Fruit fly (Drosophila melanogaster) whole organism, embryonic: Measurements from ENCODE around the gene CG6962.

Experiments
- Abd-B ChIP-seq: fragments of 200-800 bp; sonication (Bioruptor generic); optimal IDR thresholded peaks from 2 replicates; lab custom pipeline; 2018; ENCODE audit warnings: missing biosample characterization, mild to moderate bottlenecking, missing genetic modification characterization, moderate library complexity
- Adf1 ChIP-seq: fragments of 200-800 bp; sonication (Bioruptor generic); IDR thresholded peaks from 2 replicates; pipeline ENCODE4 v1.3.6; 2022; ENCODE audit warnings: missing biosample characterization, missing genetic modification characterization
- Atf6 ChIP-seq: fragments of 200-800 bp; sonication (Bioruptor generic); IDR thresholded peaks from 2 replicates; pipeline ENCODE4 v1.3.6; 2022; ENCODE audit warnings: missing biosample characterization, missing genetic modification characterization
- Bgb ChIP-seq: fragments of 200-800 bp; sonication (Bioruptor generic); IDR thresholded peaks from 2 replicates; pipeline ENCODE4 v1.3.6; 2022; ENCODE audit warnings: missing biosample characterization, missing genetic modification characterization; ENCODE audit not compliant: partially characterized antibody
- CG10147 ChIP-seq: fragments of 200-800 bp; sonication (Bioruptor generic); optimal IDR thresholded peaks from 2 replicates; lab custom pipeline; 2019; ENCODE audit warnings: missing biosample characterization, mild to moderate bottlenecking, missing genetic modification characterization, moderate library complexity
- CG11247 ChIP-seq: fragments of 200-800 bp; sonication (Bioruptor generic); IDR thresholded peaks from 2 replicates; pipeline ENCODE4 v1.3.6; 2022; ENCODE audit warnings: missing biosample characterization, missing genetic modification characterization
- CG11504 ChIP-seq: fragments of 200-800 bp; sonication (Bioruptor generic); optimal IDR thresholded peaks from 3 replicates; lab custom pipeline; 2019; ENCODE audit warnings: missing biosample characterization, mild to moderate bottlenecking, missing genetic modification characterization, moderate library complexity
- CG16813 ChIP-seq: fragments of 200-800 bp; sonication (Bioruptor generic); IDR thresholded peaks from 3 replicates; pipeline ENCODE4 v1.3.6; 2022; ENCODE audit warnings: missing biosample characterization, missing genetic modification characterization; ENCODE audit not compliant: partially characterized antibody
- CG17385 ChIP-seq: fragments of 200-800 bp; sonication (Bioruptor generic); optimal IDR thresholded peaks from 3 replicates; lab custom pipeline; 2018; ENCODE audit warnings: missing biosample characterization, mild to moderate bottlenecking, missing genetic modification characterization
- CG17568 ChIP-seq: fragments of 200-800 bp; sonication (Bioruptor generic); optimal IDR thresholded peaks from 2 replicates; lab custom pipeline; 2018; ENCODE audit warnings: missing biosample characterization, mild to moderate bottlenecking, missing genetic modification characterization, moderate library complexity
- CG18011 ChIP-seq: fragments of 200-800 bp; sonication (Bioruptor generic); optimal IDR thresholded peaks from 2 replicates; lab custom pipeline; 2017; ENCODE audit warnings: missing biosample characterization, missing genetic modification characterization, mild to moderate bottlenecking, moderate library complexity, missing genotype
- CG2202 ChIP-seq: fragments of 200-800 bp; sonication (Bioruptor generic); optimal IDR thresholded peaks from 2 replicates; lab custom pipeline; 2018; ENCODE audit warnings: missing biosample characterization, mild to moderate bottlenecking, missing genetic modification characterization
- CG31441 ChIP-seq: fragments of 200-800 bp; sonication (Bioruptor generic); IDR thresholded peaks from 2 replicates; pipeline ENCODE4 v1.3.6; 2022; ENCODE audit warnings: missing biosample characterization, missing genetic modification characterization
- CG34376 ChIP-seq: fragments of 200-800 bp; sonication (Bioruptor generic); optimal IDR thresholded peaks from 2 replicates; lab custom pipeline; 2018; ENCODE audit warnings: missing biosample characterization, mild to moderate bottlenecking, missing genetic modification characterization
- CG34422 ChIP-seq: fragments of 200-800 bp; sonication (Bioruptor generic); IDR thresholded peaks from 3 replicates; pipeline ENCODE4 v1.3.6; 2022; ENCODE audit warnings: missing biosample characterization, missing genetic modification characterization
- CG3847 ChIP-seq: fragments of 200-800 bp; sonication (Bioruptor generic); IDR thresholded peaks from 2 replicates; pipeline ENCODE4 v1.3.6; 2022; ENCODE audit warnings: missing biosample characterization, missing genetic modification characterization
- CG4360 ChIP-seq: fragments of 200-800 bp; sonication (Bioruptor generic); IDR thresholded peaks from 2 replicates; pipeline ENCODE4 v1.3.6; 2022; ENCODE audit warnings: missing biosample characterization, missing genetic modification characterization
- CG4820 ChIP-seq: fragments of 200-800 bp; sonication (Bioruptor generic); optimal IDR thresholded peaks from 3 replicates; lab custom pipeline; 2016; ENCODE audit warnings: missing biosample characterization, missing genetic modification characterization
- CG5245 ChIP-seq: fragments of 200-800 bp; sonication (Bioruptor generic); optimal IDR thresholded peaks from 3 replicates; lab custom pipeline; 2016; ENCODE audit warnings: missing biosample characterization, missing genetic modification characterization
- CG5953 ChIP-seq: fragments of 200-800 bp; sonication (Bioruptor generic); IDR thresholded peaks from 2 replicates; pipeline ENCODE4 v1.3.6; 2022; ENCODE audit warnings: missing biosample characterization, missing genetic modification characterization
- CG7556 ChIP-seq: fragments of 200-800 bp; sonication (Bioruptor generic); optimal IDR thresholded peaks from 2 replicates; lab custom pipeline; 2017; ENCODE audit warnings: missing biosample characterization, mild to moderate bottlenecking, missing genetic modification characterization
- CG9609 ChIP-seq: fragments of 200-800 bp; sonication (Bioruptor generic); optimal IDR thresholded peaks from 3 replicates; lab custom pipeline; 2016; ENCODE audit warnings: missing biosample characterization, missing genetic modification characterization
- Camta ChIP-seq: fragments of 200-800 bp; sonication (Bioruptor generic); optimal IDR thresholded peaks from 2 replicates; lab custom pipeline; 2016; ENCODE audit warnings: missing biosample characterization, missing genetic modification characterization
- Dek ChIP-seq: fragments of 200-800 bp; sonication (Bioruptor generic); optimal IDR thresholded peaks from 3 replicates; lab custom pipeline; 2019; ENCODE audit warnings: missing biosample characterization, mild to moderate bottlenecking, missing genetic modification characterization, moderate library complexity
- Dfd ChIP-seq, 2 experiments: fragments of >200 bp; optimal IDR thresholded peaks; 2 replicates each; lab custom pipeline; 2017; ENCODE audit warnings: missing biosample characterization in 2 of 2, missing genetic modification characterization in 2 of 2
- H2.0 ChIP-seq: fragments of 200-800 bp; sonication (Bioruptor generic); IDR thresholded peaks from 2 replicates; pipeline ENCODE4 v1.3.6; 2022; ENCODE audit warnings: missing biosample characterization, missing genetic modification characterization
- Hmr ChIP-seq: fragments of 200-800 bp; sonication (Bioruptor generic); optimal IDR thresholded peaks from 3 replicates; lab custom pipeline; 2017; ENCODE audit warnings: mild to moderate bottlenecking, missing biosample characterization, missing genetic modification reagents, missing genetic modification characterization
- Hsf ChIP-seq: fragments of 200-800 bp; sonication (Bioruptor generic); optimal IDR thresholded peaks from 3 replicates; lab custom pipeline; 2016; ENCODE audit warnings: missing biosample characterization, missing genetic modification characterization
- Nf-YB ChIP-seq: fragments of 200-800 bp; sonication (Bioruptor generic); optimal IDR thresholded peaks from 3 replicates; lab custom pipeline; 2019; ENCODE audit warnings: missing biosample characterization, mild to moderate bottlenecking, missing genetic modification characterization, moderate library complexity
- NfI ChIP-seq: fragments of 200-800 bp; sonication (Bioruptor generic); optimal IDR thresholded peaks from 3 replicates; lab custom pipeline; 2018; ENCODE audit warnings: missing biosample characterization, mild to moderate bottlenecking, missing genetic modification characterization, moderate library complexity
- PHDP ChIP-seq: fragments of 200-800 bp; sonication (Bioruptor generic); optimal IDR thresholded peaks from 3 replicates; lab custom pipeline; 2018; ENCODE audit warnings: missing biosample characterization, mild to moderate bottlenecking, missing genetic modification characterization, moderate library complexity
- Ptx1 ChIP-seq: fragments of 200-800 bp; sonication (Bioruptor generic); IDR thresholded peaks from 2 replicates; pipeline ENCODE4 v1.3.6; 2022; ENCODE audit warnings: missing biosample characterization, missing genetic modification characterization
- Trl ChIP-seq, 3 experiments: fragments of >200 bp in 2 of 3; fragments of 200-800 bp in 1 of 3; sonication (Bioruptor generic) in 1 of 3; optimal IDR thresholded peaks; 2 replicates in 1 of 3; 3 replicates in 2 of 3; lab custom pipeline; 2016 to 2017; ENCODE audit warnings: missing biosample characterization in 1 of 3, missing genetic modification characterization in 1 of 3
- ara ChIP-seq: fragments of 200-800 bp; sonication (Bioruptor generic); IDR thresholded peaks from 2 replicates; pipeline ENCODE4 v1.3.6; 2022; ENCODE audit warnings: missing biosample characterization, missing genetic modification characterization
- ase ChIP-seq: fragments of 200-800 bp; sonication (Bioruptor generic); IDR thresholded peaks from 3 replicates; pipeline ENCODE4 v1.3.6; 2022; ENCODE audit warnings: missing biosample characterization, missing genetic modification characterization
- bab2 ChIP-seq: fragments of 200-800 bp; sonication (Bioruptor generic); optimal IDR thresholded peaks from 2 replicates; lab custom pipeline; 2016; ENCODE audit warnings: missing biosample characterization, missing genetic modification characterization
- btn ChIP-seq: fragments of 200-800 bp; sonication (Bioruptor generic); optimal IDR thresholded peaks from 2 replicates; lab custom pipeline; 2016; ENCODE audit warnings: missing biosample characterization, missing genetic modification characterization
- cato ChIP-seq: fragments of 200-800 bp; sonication (Bioruptor generic); optimal IDR thresholded peaks from 2 replicates; lab custom pipeline; 2016; ENCODE audit warnings: missing biosample characterization, missing genetic modification characterization, borderline replicate concordance
- dmrt99B ChIP-seq: fragments of 200-800 bp; sonication (Bioruptor generic); optimal IDR thresholded peaks from 2 replicates; lab custom pipeline; 2018; ENCODE audit warnings: missing biosample characterization, mild to moderate bottlenecking, missing genetic modification characterization, moderate library complexity
- en ChIP-seq: fragments of 200-800 bp; sonication (Bioruptor generic); optimal IDR thresholded peaks from 2 replicates; lab custom pipeline; 2016; ENCODE audit warnings: missing biosample characterization, missing genetic modification characterization
- fru ChIP-seq: fragments of >200 bp; optimal IDR thresholded peaks from 2 replicates; lab custom pipeline; 2017
- gcm ChIP-seq: fragments of 200-800 bp; sonication (Bioruptor generic); optimal IDR thresholded peaks from 2 replicates; lab custom pipeline; 2019; ENCODE audit warnings: missing biosample characterization, mild to moderate bottlenecking, missing genetic modification characterization, moderate library complexity
- lilli ChIP-seq: fragments of 200-800 bp; sonication (Bioruptor generic); optimal IDR thresholded peaks from 3 replicates; lab custom pipeline; 2016; ENCODE audit warnings: missing biosample characterization, missing genetic modification characterization
- nau ChIP-seq: fragments of 200-800 bp; sonication (Bioruptor generic); optimal IDR thresholded peaks from 3 replicates; lab custom pipeline; 2017; ENCODE audit warnings: missing biosample characterization, mild to moderate bottlenecking, missing genetic modification characterization, missing genetic modification reagents
- nmo ChIP-seq: fragments of 200-800 bp; sonication (Bioruptor generic); optimal IDR thresholded peaks from 2 replicates; lab custom pipeline; 2018; ENCODE audit warnings: missing biosample characterization, mild to moderate bottlenecking, missing genetic modification characterization, moderate library complexity
- ro ChIP-seq: fragments of 200-800 bp; sonication (Bioruptor generic); IDR thresholded peaks from 2 replicates; pipeline ENCODE4 v1.3.6; 2022; ENCODE audit warnings: missing biosample characterization, missing genetic modification characterization
- schlank ChIP-seq: fragments of 200-800 bp; sonication (Bioruptor generic); optimal IDR thresholded peaks from 2 replicates; lab custom pipeline; 2018; ENCODE audit warnings: missing biosample characterization, mild to moderate bottlenecking, missing genetic modification characterization
- slbo ChIP-seq: fragments of 200-800 bp; sonication (Bioruptor generic); IDR thresholded peaks from 2 replicates; pipeline ENCODE4 v1.3.6; 2022; ENCODE audit warnings: missing biosample characterization, missing genetic modification characterization
- sob ChIP-seq: fragments of 200-800 bp; sonication (Bioruptor generic); IDR thresholded peaks from 2 replicates; pipeline ENCODE4 v1.3.6; 2022; ENCODE audit warnings: missing biosample characterization, missing genetic modification characterization
- tap ChIP-seq: fragments of 200-800 bp; optimal IDR thresholded peaks from 3 replicates; lab custom pipeline; 2019; ENCODE audit warnings: missing biosample characterization, mild to moderate bottlenecking, missing genetic modification characterization, moderate library complexity
- zen2 ChIP-seq: fragments of 200-800 bp; sonication (Bioruptor generic); IDR thresholded peaks from 3 replicates; pipeline ENCODE4 v1.3.6; 2022; ENCODE audit warnings: missing biosample characterization, missing genetic modification characterization; ENCODE audit not compliant: partially characterized antibody

Gene CG6962

DNA sequence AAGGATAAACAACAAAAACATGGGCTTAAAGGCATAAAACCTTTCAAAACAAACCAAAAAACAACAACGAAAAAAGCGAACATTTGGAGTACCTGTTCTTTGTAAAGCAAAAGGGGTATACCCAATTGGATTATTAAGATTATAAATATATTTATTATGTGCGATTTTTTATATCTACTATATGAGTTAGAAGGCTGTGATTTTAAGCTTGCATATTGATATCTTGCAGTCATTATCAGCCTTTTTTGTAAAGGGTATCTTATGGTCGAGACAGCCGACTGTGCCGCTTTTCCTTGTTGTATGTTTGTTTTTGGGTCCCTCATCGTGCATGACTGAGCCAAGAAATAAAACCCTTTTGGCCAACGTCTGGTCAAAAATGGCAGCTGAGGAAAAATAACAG lies 9.6 kb downstream of the CG6962 start (continued):
- peak; percentile 55 for TF ChIP-seq Ptx1 (GFP tag; lab: Robert Waterston, UW)
- peak; percentile 41; the same call in 1 of the 2 replicates for TF ChIP-seq CG31441
- peak; percentile 6 for TF ChIP-seq tap (tag; lab: Kevin White, UChicago)
- no peak for TF ChIP-seq CG16813 (GFP tag; lab: Robert Waterston, UW)
- peak; percentile 56 for TF ChIP-seq H2.0 (GFP tag; lab: Robert Waterston, UW)
- no peak for TF ChIP-seq ro (GFP tag; lab: Robert Waterston, UW)
- TF ChIP-seq Hmr (GFP tag; lab: Kevin White, UChicago): peak; percentile 62
- peak; percentile 13 for TF ChIP-seq nmo
- TF ChIP-seq sob: no peak; the same call in 1 of the 2 replicates
- TF ChIP-seq CG18011 (GFP tag; lab: Kevin White, UChicago): no peak
- TF ChIP-seq ara (GFP tag; lab: Robert Waterston, UW): peak; percentile 62; the same call in 1 of the 2 replicates
- no peak for TF ChIP-seq fru (lab: Kevin White, UChicago)
- TF ChIP-seq Abd-B (GFP tag; lab: Kevin White, UChicago): no peak
- no peak for TF ChIP-seq CG17568 (GFP tag; lab: Kevin White, UChicago)
- TF ChIP-seq schlank (tag; lab: Kevin White, UChicago): no peak
- no peak; the same call in 2 of the 3 replicates for TF ChIP-seq ase (GFP tag; lab: Robert Waterston, UW)
- TF ChIP-seq PHDP (tag; lab: Kevin White, UChicago): peak; percentile 19
- TF ChIP-seq Atf6 (GFP tag; lab: Robert Waterston, UW): peak; percentile 55; the same call in 1 of the 2 replicates
- TF ChIP-seq CG2202 (tag; lab: Kevin White, UChicago): no peak
- TF ChIP-seq btn (GFP tag; lab: Kevin White, UChicago): no peak
- no peak for TF ChIP-seq CG5953
- peak; percentile 34 for TF ChIP-seq CG7556 (GFP tag; lab: Kevin White, UChicago)
- TF ChIP-seq Camta (GFP tag; lab: Kevin White, UChicago): no peak
- TF ChIP-seq CG34376 (GFP tag; lab: Kevin White, UChicago): no peak
- no peak for TF ChIP-seq CG3847 (GFP tag; lab: Robert Waterston, UW)
- no peak for TF ChIP-seq Dek (tag; lab: Kevin White, UChicago)
- peak; percentile 66 for TF ChIP-seq slbo (GFP tag; lab: Robert Waterston, UW)
- TF ChIP-seq CG17385: no peak
- TF ChIP-seq NfI (GFP tag; lab: Kevin White, UChicago): no peak
- TF ChIP-seq Hsf (GFP tag; lab: Kevin White, UChicago): no peak
- no peak for TF ChIP-seq Dfd (GFP tag; optimal IDR thresholded peaks at IDR 0.05; lab: Kevin White, UChicago)
- TF ChIP-seq dmrt99B: peak; percentile 70
- TF ChIP-seq zen2 (GFP tag; lab: Robert Waterston, UW): no peak
- peak; percentile 25 for TF ChIP-seq CG10147 (GFP tag; lab: Kevin White, UChicago)
- no peak for TF ChIP-seq nau (GFP tag; lab: Kevin White, UChicago)
- no peak for TF ChIP-seq CG11247 (GFP tag; lab: Robert Waterston, UW)
- no peak for TF ChIP-seq cato (GFP tag; lab: Kevin White, UChicago)
- TF ChIP-seq CG4820 (GFP tag; lab: Kevin White, UChicago): peak; percentile 54
- TF ChIP-seq Bgb (GFP tag; lab: Robert Waterston, UW): no peak
- no peak for TF ChIP-seq bab2 (GFP tag; lab: Kevin White, UChicago)
- peak; percentile 77 for TF ChIP-seq CG11504 (tag; lab: Kevin White, UChicago)
- no peak for TF ChIP-seq lilli (GFP tag; lab: Kevin White, UChicago)
- TF ChIP-seq CG9609 (GFP tag; lab: Kevin White, UChicago): no peak
- TF ChIP-seq en: no peak
- peak; percentile 48; the same call in 1 of the 3 replicates for TF ChIP-seq CG34422 (GFP tag; lab: Robert Waterston, UW)
- TF ChIP-seq Adf1 (GFP tag; lab: Robert Waterston, UW): no peak
- TF ChIP-seq Trl (optimal IDR thresholded peaks at IDR 0.05; lab: Kevin White, UChicago): no peak
- no peak for TF ChIP-seq Trl (GFP tag; optimal IDR thresholded peaks at IDR 0.05; lab: Kevin White, UChicago)
- TF ChIP-seq Nf-YB: no peak
- TF ChIP-seq gcm (GFP tag; lab: Kevin White, UChicago): no peak
- TF ChIP-seq CG4360 (GFP tag; lab: Robert Waterston, UW): no peak
- TF ChIP-seq CG5245: no peak
